Fruit fly (Drosophila melanogaster) whole organism, embryonic: ENCODE measurements around the gene CRAT.

ENCODE experiments used
- Awh ChIP-seq: fragments of 200-800 bp; sonication (Bioruptor generic); IDR thresholded peaks from 2 replicates; pipeline ENCODE4, ENCODE4 v1.3.6; 2022; ENCODE audit warnings: missing biosample characterization, missing genetic modification characterization
- BtbVII ChIP-seq: fragments of 200-800 bp; sonication (Bioruptor generic); optimal IDR thresholded peaks from 3 replicates; lab custom pipeline; 2017; ENCODE audit warnings: missing biosample characterization, mild to moderate bottlenecking, missing genetic modification characterization
- CG10462 ChIP-seq: fragments of 200-800 bp; sonication (Bioruptor generic); optimal IDR thresholded peaks from 2 replicates; lab custom pipeline; 2016; ENCODE audit warnings: missing biosample characterization, missing genetic modification characterization
- CG12155 ChIP-seq: fragments of 200-800 bp; sonication (Bioruptor generic); optimal IDR thresholded peaks from 3 replicates; lab custom pipeline; 2016; ENCODE audit warnings: missing biosample characterization, missing genetic modification characterization
- CG12769 ChIP-seq: fragments of 200-800 bp; sonication (Bioruptor generic); optimal IDR thresholded peaks from 2 replicates; lab custom pipeline; 2019; ENCODE audit warnings: missing biosample characterization, mild to moderate bottlenecking, missing genetic modification characterization, moderate library complexity
- CG14050 ChIP-seq: fragments of 200-800 bp; sonication (Bioruptor generic); IDR thresholded peaks from 3 replicates; pipeline ENCODE4 v1.3.6; 2022; ENCODE audit warnings: missing biosample characterization, missing genetic modification characterization
- CG15601 ChIP-seq: fragments of 200-800 bp; sonication (Bioruptor generic); optimal IDR thresholded peaks from 3 replicates; lab custom pipeline; 2019; ENCODE audit warnings: missing biosample characterization, mild to moderate bottlenecking, missing genetic modification characterization, moderate library complexity
- CG16813 ChIP-seq: fragments of 200-800 bp; sonication (Bioruptor generic); IDR thresholded peaks from 3 replicates; pipeline ENCODE4 v1.3.6; 2022; ENCODE audit warnings: missing biosample characterization, missing genetic modification characterization; ENCODE audit not compliant: partially characterized antibody
- CG17912 ChIP-seq: fragments of 200-800 bp; sonication (Bioruptor generic); optimal IDR thresholded peaks from 2 replicates; lab custom pipeline; 2018; ENCODE audit warnings: missing biosample characterization, mild to moderate bottlenecking, missing genetic modification characterization
- CG18262 ChIP-seq: fragments of 200-800 bp; optimal IDR thresholded peaks from 3 replicates; lab custom pipeline; 2019; ENCODE audit warnings: missing biosample characterization, mild to moderate bottlenecking, missing genetic modification characterization, moderate library complexity
- CG31388 ChIP-seq: fragments of 200-800 bp; sonication (Bioruptor generic); optimal IDR thresholded peaks from 2 replicates; lab custom pipeline; 2016; ENCODE audit warnings: missing biosample characterization, missing genetic modification characterization
- CG32772 ChIP-seq: fragments of 200-800 bp; sonication (Bioruptor generic); IDR thresholded peaks from 2 replicates; pipeline ENCODE4 v1.3.6; 2022; ENCODE audit warnings: missing biosample characterization, missing genetic modification characterization
- CG34224 ChIP-seq: fragments of 200-800 bp; sonication (Bioruptor generic); IDR thresholded peaks from 3 replicates; pipeline ENCODE4 v1.3.6; 2022; ENCODE audit warnings: missing biosample characterization, missing genetic modification characterization; ENCODE audit not compliant: partially characterized antibody
- CG3726 ChIP-seq: fragments of 200-800 bp; sonication (Bioruptor generic); IDR thresholded peaks from 3 replicates; pipeline ENCODE4, ENCODE4 v1.3.6; 2022; ENCODE audit warnings: missing biosample characterization, missing genetic modification characterization
- CG4820 ChIP-seq: fragments of 200-800 bp; sonication (Bioruptor generic); optimal IDR thresholded peaks from 3 replicates; lab custom pipeline; 2016; ENCODE audit warnings: missing biosample characterization, missing genetic modification characterization
- CG6175 ChIP-seq: fragments of 200-800 bp; sonication (Bioruptor generic); IDR thresholded peaks from 3 replicates; pipeline ENCODE4 v1.3.6; 2022; ENCODE audit warnings: missing biosample characterization, missing genetic modification characterization
- CG6254 ChIP-seq: fragments of 200-800 bp; sonication (Bioruptor generic); optimal IDR thresholded peaks from 3 replicates; lab custom pipeline; 2017; ENCODE audit warnings: mild to moderate bottlenecking, missing biosample characterization, missing genetic modification reagents, missing genetic modification characterization
- CG8944 ChIP-seq: fragments of 200-800 bp; sonication (Bioruptor generic); optimal IDR thresholded peaks from 3 replicates; lab custom pipeline; 2016; ENCODE audit warnings: missing biosample characterization, missing genetic modification characterization
- CG9797 ChIP-seq: fragments of 200-800 bp; sonication (Bioruptor generic); optimal IDR thresholded peaks from 3 replicates; lab custom pipeline; 2018; ENCODE audit warnings: missing biosample characterization, mild to moderate bottlenecking, missing genetic modification characterization
- Chrac-16 ChIP-seq: fragments of 200-800 bp; sonication (Bioruptor generic); optimal IDR thresholded peaks from 3 replicates; lab custom pipeline; 2016; ENCODE audit warnings: missing biosample characterization, missing genetic modification characterization
- Dip2 ChIP-seq: fragments of 200-800 bp; sonication (Bioruptor generic); IDR thresholded peaks from 2 replicates; pipeline ENCODE4 v1.3.6; 2022; ENCODE audit warnings: missing biosample characterization, missing genetic modification characterization
- E2f2 ChIP-seq: fragments of 200-800 bp; sonication (Bioruptor generic); IDR thresholded peaks from 2 replicates; pipeline ENCODE4 v1.3.6; 2022; ENCODE audit warnings: missing biosample characterization, missing genetic modification characterization
- Eip74EF ChIP-seq, 2 experiments: fragments of 200-800 bp in 1 of 2; fragments of >200 bp in 1 of 2; sonication (Bioruptor generic) in 1 of 2; optimal IDR thresholded peaks; 2 replicates each; lab custom pipeline; 2017 to 2019; ENCODE audit warnings: missing biosample characterization in 2 of 2, missing genetic modification characterization in 2 of 2, mild to moderate bottlenecking in 1 of 2, moderate library complexity in 1 of 2
- Fer2 ChIP-seq: fragments of 200-800 bp; sonication (Bioruptor generic); optimal IDR thresholded peaks from 2 replicates; lab custom pipeline; 2018; ENCODE audit warnings: missing biosample characterization, mild to moderate bottlenecking, missing genetic modification characterization, moderate library complexity
- Gsc ChIP-seq: fragments of 200-800 bp; sonication (Bioruptor generic); IDR thresholded peaks from 2 replicates; pipeline ENCODE4 v1.3.6; 2022; ENCODE audit warnings: missing biosample characterization, missing genetic modification characterization
- Hmx ChIP-seq: fragments of 200-800 bp; sonication (Bioruptor generic); optimal IDR thresholded peaks from 2 replicates; lab custom pipeline; 2016; ENCODE audit warnings: missing biosample characterization, missing genetic modification characterization
- Max ChIP-seq: fragments of 200-800 bp; sonication (Bioruptor generic); optimal IDR thresholded peaks from 2 replicates; lab custom pipeline; 2016; ENCODE audit warnings: missing biosample characterization, mild to moderate bottlenecking, missing genetic modification characterization
- Taf1 ChIP-seq: fragments of 200-800 bp; sonication (Bioruptor generic); IDR thresholded peaks from 2 replicates; pipeline ENCODE4 v1.3.6; 2022; ENCODE audit warnings: missing biosample characterization, missing genetic modification characterization
- al ChIP-seq: fragments of 200-800 bp; sonication (Bioruptor generic); IDR thresholded peaks from 2 replicates; pipeline ENCODE4 v1.3.6; 2022; ENCODE audit warnings: missing biosample characterization, missing genetic modification characterization
- ato ChIP-seq: fragments of 200-800 bp; sonication (Bioruptor generic); IDR thresholded peaks from 2 replicates; pipeline ENCODE4 v1.3.6; 2022; ENCODE audit warnings: missing biosample characterization, missing genetic modification characterization; ENCODE audit not compliant: partially characterized antibody
- chn ChIP-seq: fragments of 200-800 bp; sonication (Bioruptor generic); optimal IDR thresholded peaks from 2 replicates; lab custom pipeline; 2016; ENCODE audit warnings: missing biosample characterization, missing genetic modification characterization
- crp ChIP-seq, 2 experiments: fragments of 200-800 bp; sonication (Bioruptor generic); optimal IDR thresholded peaks; 2 replicates in 1 of 2; 3 replicates in 1 of 2; lab custom pipeline; 2017; ENCODE audit warnings: missing biosample characterization in 2 of 2, missing genetic modification characterization in 2 of 2, mild to moderate bottlenecking in 1 of 2, moderate library complexity in 1 of 2
- dati ChIP-seq: fragments of 200-800 bp; sonication (Bioruptor generic); IDR thresholded peaks from 2 replicates; pipeline ENCODE4 v1.3.6; 2022; ENCODE audit warnings: missing biosample characterization, missing genetic modification characterization
- disco-r ChIP-seq: fragments of 200-800 bp; sonication (Bioruptor generic); optimal IDR thresholded peaks from 2 replicates; lab custom pipeline; 2016; ENCODE audit warnings: missing biosample characterization, missing genetic modification characterization
- dmrt99B ChIP-seq: fragments of 200-800 bp; sonication (Bioruptor generic); optimal IDR thresholded peaks from 2 replicates; lab custom pipeline; 2018; ENCODE audit warnings: missing biosample characterization, mild to moderate bottlenecking, missing genetic modification characterization, moderate library complexity
- emc ChIP-seq: fragments of 200-800 bp; sonication (Bioruptor generic); optimal IDR thresholded peaks from 2 replicates; lab custom pipeline; 2016; ENCODE audit warnings: missing biosample characterization, missing genetic modification characterization
- fd102C ChIP-seq: fragments of 200-800 bp; sonication (Bioruptor generic); optimal IDR thresholded peaks from 2 replicates; lab custom pipeline; 2018; ENCODE audit warnings: missing biosample characterization, mild to moderate bottlenecking, missing genetic modification characterization, moderate library complexity
- lola ChIP-seq, 3 experiments: fragments of >200 bp in 2 of 3; fragments of 200-800 bp in 1 of 3; sonication (Bioruptor generic) in 1 of 3; optimal IDR thresholded peaks; 2 replicates each; lab custom pipeline; 2017 to 2019; ENCODE audit warnings: missing biosample characterization in 3 of 3, missing genetic modification characterization in 3 of 3, mild to moderate bottlenecking in 1 of 3, moderate library complexity in 1 of 3
- mld ChIP-seq: fragments of 200-800 bp; sonication (Bioruptor generic); IDR thresholded peaks from 3 replicates; pipeline ENCODE4 v1.3.6; 2022; ENCODE audit warnings: missing biosample characterization, missing genetic modification characterization; ENCODE audit not compliant: partially characterized antibody
- nerfin-1 ChIP-seq: fragments of 200-800 bp; sonication (Bioruptor generic); optimal IDR thresholded peaks from 3 replicates; lab custom pipeline; 2019; ENCODE audit warnings: missing biosample characterization, mild to moderate bottlenecking, missing genetic modification characterization, moderate library complexity
- pfk ChIP-seq: fragments of 200-800 bp; sonication (Bioruptor generic); optimal IDR thresholded peaks from 2 replicates; lab custom pipeline; 2018; ENCODE audit warnings: missing biosample characterization, mild to moderate bottlenecking, missing genetic modification characterization, moderate library complexity
- pho ChIP-seq: fragments of 200-800 bp; sonication (Bioruptor generic); optimal IDR thresholded peaks from 2 replicates; lab custom pipeline; 2016; ENCODE audit warnings: missing biosample characterization, missing genetic modification characterization
- pum ChIP-seq: fragments of 200-800 bp; sonication (Bioruptor generic); optimal IDR thresholded peaks from 2 replicates; lab custom pipeline; 2016; ENCODE audit warnings: missing biosample characterization, missing genetic modification characterization
- pzg ChIP-seq: fragments of 200-800 bp; sonication (Bioruptor generic); optimal IDR thresholded peaks from 3 replicates; lab custom pipeline; 2018; ENCODE audit warnings: missing biosample characterization, mild to moderate bottlenecking, missing genetic modification characterization, moderate library complexity
- sima ChIP-seq: fragments of 200-800 bp; sonication (Bioruptor generic); optimal IDR thresholded peaks from 2 replicates; lab custom pipeline; 2016; ENCODE audit warnings: missing biosample characterization, missing genetic modification characterization
- stwl ChIP-seq: fragments of 200-800 bp; sonication (Bioruptor generic); optimal IDR thresholded peaks from 3 replicates; lab custom pipeline; 2018; ENCODE audit warnings: missing biosample characterization, mild to moderate bottlenecking, missing genetic modification characterization, moderate library complexity
- trem ChIP-seq: fragments of 200-800 bp; optimal IDR thresholded peaks from 3 replicates; lab custom pipeline; 2019; ENCODE audit warnings: missing biosample characterization, mild to moderate bottlenecking, missing genetic modification characterization, moderate library complexity
- twi ChIP-seq: fragments of 200-800 bp; optimal IDR thresholded peaks from 2 replicates; lab custom pipeline; 2019; ENCODE audit warnings: missing biosample characterization, mild to moderate bottlenecking, missing genetic modification characterization, moderate library complexity
- zfh1 ChIP-seq: fragments of 200-800 bp; sonication (Bioruptor generic); IDR thresholded peaks from 3 replicates; pipeline ENCODE4 v1.3.6; 2022; ENCODE audit warnings: missing biosample characterization, missing genetic modification characterization

Gene CRAT

dm6 chr3R:6414439-6415344, 38.8 kb upstream of the CRAT start (continued):
- TF ChIP-seq ato (GFP tag; lab: Robert Waterston, UW) (no peak), Eip74EF (GFP tag; optimal IDR thresholded peaks at IDR 0.05; lab: Kevin White, UChicago) (no peak), pfk (GFP tag; lab: Kevin White, UChicago) (no peak), Hmx (no peak), CG12155 (GFP tag; lab: Kevin White, UChicago) (peak; percentile 14), disco-r (no peak), Fer2 (tag; lab: Kevin White, UChicago) (no peak), CG34224 (GFP tag; lab: Robert Waterston, UW) (no peak), CG3726 (GFP tag; lab: Robert Waterston, UW) (no peak), stwl (tag; lab: Kevin White, UChicago) (no peak), CG14050 (GFP tag; lab: Robert Waterston, UW) (no peak), CG18262 (tag; lab: Kevin White, UChicago) (peak; percentile 45), al (no peak), chn (GFP tag; lab: Kevin White, UChicago) (no peak), zfh1 (no peak), CG17912 (GFP tag; lab: Kevin White, UChicago) (no peak), lola (GFP tag; optimal IDR thresholded peaks at IDR 0.05; lab: Kevin White, UChicago) (no peak), Chrac-16 (GFP tag; lab: Kevin White, UChicago) (no peak), fd102C (GFP tag; lab: Kevin White, UChicago) (no peak), Awh (no peak), pum (GFP tag; lab: Kevin White, UChicago) (no peak), twi (tag; lab: Kevin White, UChicago) (no peak), CG32772 (GFP tag; lab: Robert Waterston, UW) (0 out of 2 replicates have a peak, but pooled peaks have one; percentile 14), CG10462 (GFP tag; lab: Kevin White, UChicago) (no peak), sima (GFP tag; lab: Kevin White, UChicago) (no peak), CG12769 (tag; lab: Kevin White, UChicago) (peak; percentile 90), BtbVII (peak; percentile 22), mld (GFP tag; lab: Robert Waterston, UW) (no peak), CG6175 (GFP tag; lab: Robert Waterston, UW) (no peak), Gsc (GFP tag; lab: Robert Waterston, UW) (no peak), dmrt99B (peak; percentile 63), CG8944 (GFP tag; lab: Kevin White, UChicago) (no peak), dati (GFP tag; lab: Robert Waterston, UW) (no peak), Taf1 (no peak), emc (GFP tag; lab: Kevin White, UChicago) (no peak), Dip2 (GFP tag; lab: Robert Waterston, UW) (no peak), CG4820 (GFP tag; lab: Kevin White, UChicago) (no peak), trem (tag; lab: Kevin White, UChicago) (no peak), CG6254 (GFP tag; lab: Kevin White, UChicago) (no peak), CG31388 (no peak), pho (GFP tag; lab: Kevin White, UChicago) (no peak), pzg (no peak), Max (GFP tag; lab: Kevin White, UChicago) (no peak), nerfin-1 (tag; lab: Kevin White, UChicago) (no peak), CG15601 (tag; lab: Kevin White, UChicago) (no peak), crp (GFP tag; optimal IDR thresholded peaks at IDR 0.05; lab: Kevin White, UChicago) (no peak), CG16813 (GFP tag; lab: Robert Waterston, UW) (no peak), CG9797 (GFP tag; lab: Kevin White, UChicago) (no peak), E2f2 (no peak)
